Worm (Caenorhabditis elegans) whole organism, L3 larva: ENCODE results near the gene Y55F3BR.6.

Source experiments
- ZK546.5 ChIP-seq: sonication (generic microtip); optimal IDR thresholded peaks from 2 replicates; lab custom pipeline; 2017; ENCODE audit warnings: missing biosample characterization, missing genetic modification characterization
- aly-2 ChIP-seq: fragments of 150-350 bp; optimal IDR thresholded peaks from 2 replicates; lab custom pipeline; 2014; ENCODE audit warnings: missing biosample characterization, missing genetic modification characterization
- daf-12 ChIP-seq: fragments of 150-350 bp; optimal IDR thresholded peaks from 2 replicates; lab custom pipeline; 2014; ENCODE audit warnings: missing biosample characterization, missing genetic modification reagents, missing genetic modification characterization
- egl-5 ChIP-seq: fragments of 150-350 bp; optimal IDR thresholded peaks from 2 replicates; lab custom pipeline; 2017; ENCODE audit warnings: missing biosample characterization, missing genetic modification reagents, missing genetic modification characterization, inconsistent platforms
- fkh-10 ChIP-seq: sonication (generic microtip); optimal IDR thresholded peaks from 2 replicates; lab custom pipeline; 2017; ENCODE audit warnings: missing biosample characterization, missing genetic modification reagents, missing genetic modification characterization
- lin-39 ChIP-seq: fragments of 150-350 bp; optimal IDR thresholded peaks from 2 replicates; lab custom pipeline; 2018; ENCODE audit warnings: missing biosample characterization, missing genetic modification reagents, missing genetic modification characterization
- nhr-11 ChIP-seq: fragments of 150-350 bp; optimal IDR thresholded peaks from 2 replicates; lab custom pipeline; 2014; ENCODE audit warnings: missing biosample characterization, missing genetic modification characterization
- nhr-25 ChIP-seq: sonication (generic microtip); optimal IDR thresholded peaks from 2 replicates; lab custom pipeline; 2017; ENCODE audit warnings: missing biosample characterization, missing genetic modification characterization
- pqm-1 ChIP-seq: fragments of 150-350 bp; optimal IDR thresholded peaks from 2 replicates; lab custom pipeline; 2017; ENCODE audit warnings: missing biosample characterization, missing genetic modification characterization, inconsistent platforms
- snpc-4 ChIP-seq: fragments of 150-350 bp; optimal IDR thresholded peaks from 2 replicates; lab custom pipeline; 2014; ENCODE audit warnings: missing biosample characterization, missing genetic modification characterization
- unc-62 ChIP-seq: fragments of 150-350 bp; sonication (generic microtip); optimal IDR thresholded peaks from 4 replicates; lab custom pipeline; 2014; ENCODE audit warnings: missing biosample characterization, missing genetic modification reagents, missing genetic modification characterization
- zag-1 ChIP-seq: fragments of 150-350 bp; optimal IDR thresholded peaks from 2 replicates; lab custom pipeline; 2014; ENCODE audit warnings: missing biosample characterization, missing genetic modification characterization
- ztf-4 ChIP-seq: fragments of 150-350 bp; optimal IDR thresholded peaks from 2 replicates; lab custom pipeline; 2014; ENCODE audit warnings: missing biosample characterization, missing genetic modification characterization

- TF ChIP-seq zag-1 (tag; lab: Kevin White, UChicago) (no peak), unc-62 (GFP tag; lab: Kevin White, UChicago) (no peak), nhr-11 (tag; lab: Kevin White, UChicago) (no peak), fkh-10 (GFP tag; lab: Kevin White, UChicago) (no peak), daf-12 (tag; lab: Kevin White, UChicago) (no peak), snpc-4 (tag; lab: Kevin White, UChicago) (peak; percentile 99), egl-5 (tag; lab: Kevin White, UChicago) (no peak), aly-2 (tag; lab: Kevin White, UChicago) (peak; percentile 74), pqm-1 (peak; percentile 62), ZK546.5 (tag; lab: Kevin White, UChicago) (no peak), nhr-25 (tag; lab: Kevin White, UChicago) (peak; percentile 86), ztf-4 (no peak), lin-39 (peak; percentile 23)
Measured at ce11 chrIV:866828-867270, 24.9 kb upstream of the Y55F3BR.6 start.
